Fruit fly (Drosophila melanogaster) whole organism, embryonic: ENCODE data around the gene ZnT35C.

ENCODE experiments used
- Abd-B ChIP-seq: fragments of 200-800 bp; sonication (Bioruptor generic); optimal IDR thresholded peaks from 2 replicates; lab custom pipeline; 2018; ENCODE audit warnings: missing biosample characterization, mild to moderate bottlenecking, missing genetic modification characterization, moderate library complexity
- Adf1 ChIP-seq: fragments of 200-800 bp; sonication (Bioruptor generic); IDR thresholded peaks from 2 replicates; pipeline ENCODE4 v1.3.6; 2022; ENCODE audit warnings: missing biosample characterization, missing genetic modification characterization
- CG1024 ChIP-seq: fragments of 200-800 bp; sonication (Bioruptor generic); IDR thresholded peaks from 2 replicates; pipeline ENCODE4 v1.3.6; 2022; ENCODE audit warnings: missing biosample characterization, missing genetic modification characterization
- CG10431 ChIP-seq: fragments of 200-800 bp; sonication (Bioruptor generic); optimal IDR thresholded peaks from 3 replicates; lab custom pipeline; 2018; ENCODE audit warnings: missing biosample characterization, mild to moderate bottlenecking, missing genetic modification characterization
- CG10543 ChIP-seq: fragments of 200-800 bp; sonication (Bioruptor generic); optimal IDR thresholded peaks from 3 replicates; lab custom pipeline; 2017; ENCODE audit warnings: missing biosample characterization, mild to moderate bottlenecking, missing genetic modification characterization, moderate library complexity
- CG10565 ChIP-seq: fragments of 200-800 bp; sonication (Bioruptor generic); optimal IDR thresholded peaks from 3 replicates; lab custom pipeline; 2016; ENCODE audit warnings: missing biosample characterization, mild to moderate bottlenecking, missing genetic modification characterization
- CG11093 ChIP-seq: fragments of 200-800 bp; sonication (Bioruptor generic); IDR thresholded peaks from 3 replicates; pipeline ENCODE4 v1.3.6; 2022; ENCODE audit warnings: missing biosample characterization, missing genetic modification characterization
- CG11247 ChIP-seq: fragments of 200-800 bp; sonication (Bioruptor generic); IDR thresholded peaks from 2 replicates; pipeline ENCODE4 v1.3.6; 2022; ENCODE audit warnings: missing biosample characterization, missing genetic modification characterization
- CG11456 ChIP-seq: fragments of 200-800 bp; sonication (Bioruptor generic); IDR thresholded peaks from 3 replicates; pipeline ENCODE4 v1.3.6; 2022; ENCODE audit warnings: missing biosample characterization, missing genetic modification characterization
- CG13287 ChIP-seq: fragments of 200-800 bp; sonication (Bioruptor generic); IDR thresholded peaks from 2 replicates; pipeline ENCODE4 v1.3.6; 2022; ENCODE audit warnings: missing biosample characterization, missing genetic modification characterization; ENCODE audit not compliant: partially characterized antibody
- CG16815 ChIP-seq: fragments of 200-800 bp; sonication (Bioruptor generic); optimal IDR thresholded peaks from 3 replicates; lab custom pipeline; 2017; ENCODE audit warnings: missing biosample characterization, mild to moderate bottlenecking, missing genetic modification characterization
- CG16863 ChIP-seq: fragments of 200-800 bp; sonication (Bioruptor generic); optimal IDR thresholded peaks from 3 replicates; lab custom pipeline; 2016; ENCODE audit warnings: missing biosample characterization, missing genetic modification characterization
- CG18011 ChIP-seq: fragments of 200-800 bp; sonication (Bioruptor generic); optimal IDR thresholded peaks from 2 replicates; lab custom pipeline; 2017; ENCODE audit warnings: missing biosample characterization, missing genetic modification characterization, mild to moderate bottlenecking, moderate library complexity, missing genotype
- CG2120 ChIP-seq: fragments of 200-800 bp; sonication (Bioruptor generic); optimal IDR thresholded peaks from 3 replicates; lab custom pipeline; 2016; ENCODE audit warnings: missing biosample characterization, missing genetic modification characterization
- CG2712 ChIP-seq: fragments of 200-800 bp; optimal IDR thresholded peaks from 3 replicates; lab custom pipeline; 2019; ENCODE audit warnings: missing biosample characterization, mild to moderate bottlenecking, missing genetic modification characterization, moderate library complexity
- CG30403 ChIP-seq: fragments of 200-800 bp; sonication (Bioruptor generic); optimal IDR thresholded peaks from 3 replicates; lab custom pipeline; 2016; ENCODE audit warnings: missing biosample characterization, missing genetic modification characterization
- CG32532 ChIP-seq: fragments of 200-800 bp; sonication (Bioruptor generic); IDR thresholded peaks from 2 replicates; pipeline ENCODE4 v1.3.6; 2022; ENCODE audit warnings: missing biosample characterization, missing genetic modification characterization
- CG4730 ChIP-seq: fragments of 200-800 bp; sonication (Bioruptor generic); IDR thresholded peaks from 2 replicates; pipeline ENCODE4 v1.3.6; 2022; ENCODE audit warnings: missing biosample characterization, missing genetic modification characterization
- CG6175 ChIP-seq: fragments of 200-800 bp; sonication (Bioruptor generic); IDR thresholded peaks from 3 replicates; pipeline ENCODE4 v1.3.6; 2022; ENCODE audit warnings: missing biosample characterization, missing genetic modification characterization
- CG7786 ChIP-seq: fragments of 200-800 bp; sonication (Bioruptor generic); optimal IDR thresholded peaks from 2 replicates; lab custom pipeline; 2016; ENCODE audit warnings: missing biosample characterization, missing genetic modification characterization
- CG7928 ChIP-seq: fragments of 200-800 bp; sonication (Bioruptor generic); optimal IDR thresholded peaks from 2 replicates; lab custom pipeline; 2017; ENCODE audit warnings: missing biosample characterization, mild to moderate bottlenecking, missing genetic modification characterization
- CG9609 ChIP-seq: fragments of 200-800 bp; sonication (Bioruptor generic); optimal IDR thresholded peaks from 3 replicates; lab custom pipeline; 2016; ENCODE audit warnings: missing biosample characterization, missing genetic modification characterization
- Dfd ChIP-seq, 2 experiments: fragments of >200 bp; optimal IDR thresholded peaks; 2 replicates each; lab custom pipeline; 2017; ENCODE audit warnings: missing biosample characterization in 2 of 2, missing genetic modification characterization in 2 of 2
- E2f1 ChIP-seq: fragments of 200-800 bp; sonication (Bioruptor generic); IDR thresholded peaks from 2 replicates; pipeline ENCODE4 v1.3.6; 2022; ENCODE audit warnings: missing biosample characterization, missing genetic modification characterization
- Gug ChIP-seq: fragments of 200-800 bp; sonication (Bioruptor generic); IDR thresholded peaks from 4 replicates; pipeline ENCODE4 v1.3.6; 2022; ENCODE audit warnings: missing biosample characterization, missing genetic modification characterization
- Hr3 ChIP-seq: fragments of 200-800 bp; sonication (Bioruptor generic); optimal IDR thresholded peaks from 3 replicates; lab custom pipeline; 2016; ENCODE audit warnings: missing biosample characterization, missing genetic modification characterization
- Mrtf ChIP-seq: fragments of 200-800 bp; sonication (Bioruptor generic); IDR thresholded peaks from 3 replicates; pipeline ENCODE4 v1.3.6; 2022; ENCODE audit warnings: missing biosample characterization, missing genetic modification characterization
- Oaz ChIP-seq: fragments of 200-800 bp; sonication (Bioruptor generic); IDR thresholded peaks from 2 replicates; pipeline ENCODE4 v1.3.6; 2022; ENCODE audit warnings: missing biosample characterization, missing genetic modification characterization
- Six4 ChIP-seq: fragments of 200-800 bp; sonication (Bioruptor generic); optimal IDR thresholded peaks from 2 replicates; lab custom pipeline; 2016; ENCODE audit warnings: missing biosample characterization, missing genetic modification characterization
- Sox100B ChIP-seq: fragments of 200-800 bp; sonication (Bioruptor generic); optimal IDR thresholded peaks from 3 replicates; lab custom pipeline; 2018; ENCODE audit warnings: missing biosample characterization, mild to moderate bottlenecking, missing genetic modification characterization
- Stat92E ChIP-seq, 3 experiments: fragments of >200 bp in 2 of 3; fragments of 200-800 bp in 1 of 3; sonication (Bioruptor generic) in 1 of 3; optimal IDR thresholded peaks; 2 replicates each; lab custom pipeline; 2017 to 2019; ENCODE audit warnings: missing biosample characterization in 3 of 3, missing genetic modification characterization in 3 of 3, mild to moderate bottlenecking in 1 of 3, moderate library complexity in 1 of 3
- Usf ChIP-seq: fragments of 200-800 bp; sonication (Bioruptor generic); optimal IDR thresholded peaks from 2 replicates; lab custom pipeline; 2017; ENCODE audit warnings: missing genotype, missing biosample characterization, missing genetic modification characterization
- cg ChIP-seq: fragments of 200-800 bp; sonication (Bioruptor generic); optimal IDR thresholded peaks from 3 replicates; lab custom pipeline; 2019; ENCODE audit warnings: missing biosample characterization, mild to moderate bottlenecking, missing genetic modification characterization, moderate library complexity
- ci ChIP-seq: fragments of 200-800 bp; sonication (Bioruptor generic); IDR thresholded peaks from 3 replicates; pipeline ENCODE4 v1.3.6; 2022; ENCODE audit warnings: missing biosample characterization, missing genetic modification characterization
- eve ChIP-seq, 2 experiments: fragments of >200 bp; optimal IDR thresholded peaks; 2 replicates each; lab custom pipeline; 2017; ENCODE audit warnings: missing biosample characterization in 2 of 2, missing genetic modification characterization in 2 of 2
- gcm ChIP-seq: fragments of 200-800 bp; sonication (Bioruptor generic); optimal IDR thresholded peaks from 2 replicates; lab custom pipeline; 2019; ENCODE audit warnings: missing biosample characterization, mild to moderate bottlenecking, missing genetic modification characterization, moderate library complexity
- h ChIP-seq: fragments of >200 bp; optimal IDR thresholded peaks from 2 replicates; lab custom pipeline; 2017
- klu ChIP-seq: fragments of 200-800 bp; sonication (Bioruptor generic); IDR thresholded peaks from 2 replicates; pipeline ENCODE4 v1.3.6; 2022; ENCODE audit warnings: missing biosample characterization, missing genetic modification characterization
- maf-S ChIP-seq: fragments of 200-800 bp; sonication (Bioruptor generic); optimal IDR thresholded peaks from 2 replicates; lab custom pipeline; 2016; ENCODE audit warnings: missing biosample characterization, missing genetic modification characterization
- mam ChIP-seq: fragments of 200-800 bp; sonication (Bioruptor generic); optimal IDR thresholded peaks from 3 replicates; lab custom pipeline; 2016; ENCODE audit warnings: missing biosample characterization, missing genetic modification characterization
- nerfin-2 ChIP-seq: fragments of 200-800 bp; sonication (Bioruptor generic); IDR thresholded peaks from 2 replicates; pipeline ENCODE4 v1.3.6; 2022; ENCODE audit warnings: missing biosample characterization, missing genetic modification characterization; ENCODE audit not compliant: partially characterized antibody
- pb ChIP-seq: fragments of 200-800 bp; sonication (Bioruptor generic); optimal IDR thresholded peaks from 3 replicates; lab custom pipeline; 2016; ENCODE audit warnings: missing biosample characterization, missing genetic modification characterization
- pnt ChIP-seq: fragments of 200-800 bp; sonication (Bioruptor generic); optimal IDR thresholded peaks from 3 replicates; lab custom pipeline; 2016; ENCODE audit warnings: missing biosample characterization, missing genetic modification characterization
- slp2 ChIP-seq: fragments of 200-800 bp; sonication (Bioruptor generic); optimal IDR thresholded peaks from 2 replicates; lab custom pipeline; 2016; ENCODE audit warnings: missing biosample characterization, missing genetic modification characterization
- stwl ChIP-seq: fragments of 200-800 bp; sonication (Bioruptor generic); optimal IDR thresholded peaks from 3 replicates; lab custom pipeline; 2018; ENCODE audit warnings: missing biosample characterization, mild to moderate bottlenecking, missing genetic modification characterization, moderate library complexity
- sug ChIP-seq: fragments of 200-800 bp; optimal IDR thresholded peaks from 2 replicates; lab custom pipeline; 2019; ENCODE audit warnings: missing biosample characterization, mild to moderate bottlenecking, missing genetic modification characterization, moderate library complexity
- tap ChIP-seq: fragments of 200-800 bp; optimal IDR thresholded peaks from 3 replicates; lab custom pipeline; 2019; ENCODE audit warnings: missing biosample characterization, mild to moderate bottlenecking, missing genetic modification characterization, moderate library complexity
- trem ChIP-seq: fragments of 200-800 bp; optimal IDR thresholded peaks from 3 replicates; lab custom pipeline; 2019; ENCODE audit warnings: missing biosample characterization, mild to moderate bottlenecking, missing genetic modification characterization, moderate library complexity
- unc-4 ChIP-seq: fragments of 200-800 bp; sonication (Bioruptor generic); IDR thresholded peaks from 2 replicates; pipeline ENCODE4 v1.3.6; 2022; ENCODE audit warnings: missing biosample characterization, missing genetic modification characterization; ENCODE audit not compliant: partially characterized antibody
- vvl ChIP-seq: fragments of 200-800 bp; sonication (Bioruptor generic); IDR thresholded peaks from 2 replicates; pipeline ENCODE4 v1.3.6; 2022; ENCODE audit warnings: missing biosample characterization, missing genetic modification characterization
- wor ChIP-seq: fragments of 200-800 bp; sonication (Bioruptor generic); IDR thresholded peaks from 2 replicates; pipeline ENCODE4 v1.3.6; 2022; ENCODE audit warnings: missing biosample characterization, missing genetic modification characterization

Gene ZnT35C

DNA sequence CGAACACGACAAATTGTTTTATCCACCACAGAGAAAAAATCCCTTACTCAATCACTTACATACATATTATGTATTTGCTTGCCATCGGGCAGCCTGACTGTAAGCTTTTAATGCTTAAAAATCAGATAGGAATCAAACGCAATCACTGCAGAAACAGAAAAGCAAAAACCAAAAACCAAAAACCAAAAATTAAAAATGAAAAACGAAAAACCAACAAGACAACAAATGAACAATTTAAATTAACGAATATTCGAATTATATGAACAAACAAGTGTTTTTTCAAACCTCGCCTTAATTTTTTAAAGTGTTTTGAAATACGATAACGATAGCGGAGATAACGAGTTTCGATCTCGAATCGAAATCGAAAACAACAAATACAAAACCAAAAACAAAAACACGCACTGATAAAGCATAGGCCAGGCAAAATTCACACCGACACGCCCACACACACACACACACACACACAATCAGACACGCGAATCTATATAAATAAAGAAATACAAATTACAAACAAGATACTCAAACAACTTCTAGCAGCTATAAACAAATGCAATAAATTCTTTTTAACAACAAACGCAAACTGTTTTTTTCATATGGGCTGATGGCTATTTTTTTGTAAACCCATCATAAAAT lies 6.8 kb upstream of the ZnT35C start (continued):
- TF ChIP-seq pb (GFP tag; lab: Kevin White, UChicago) (peak; percentile 4), cg (GFP tag; lab: Kevin White, UChicago) (peak; percentile 61), eve (GFP tag; optimal IDR thresholded peaks at IDR 0.05; lab: Kevin White, UChicago) (no peak), Usf (GFP tag; lab: Kevin White, UChicago) (no peak), CG11247 (GFP tag; lab: Robert Waterston, UW) (no peak), maf-S (peak; percentile 3), CG7928 (no peak), h (lab: Kevin White, UChicago) (no peak), unc-4 (GFP tag; lab: Robert Waterston, UW) (no peak), Hr3 (peak; percentile 29), vvl (peak; percentile 77), wor (GFP tag; lab: Robert Waterston, UW) (peak; percentile 40; the same call in 1 of the 2 replicates), nerfin-2 (0 out of 2 replicates have a peak, but pooled peaks have one; percentile 14), sug (peak; percentile 16), CG11093 (no peak), Sox100B (peak; percentile 18), Oaz (GFP tag; lab: Robert Waterston, UW) (peak; percentile 23; the same call in 1 of the 2 replicates), klu (GFP tag; lab: Robert Waterston, UW) (no peak; the same call in 1 of the 2 replicates), Stat92E (GFP tag; optimal IDR thresholded peaks at IDR 0.05; lab: Kevin White, UChicago) (no peak), CG7786 (GFP tag; lab: Kevin White, UChicago) (peak; percentile 41), Adf1 (GFP tag; lab: Robert Waterston, UW) (no peak), CG30403 (GFP tag; lab: Kevin White, UChicago) (peak; percentile 68), CG32532 (GFP tag; lab: Robert Waterston, UW) (peak; percentile 62), CG11456 (no peak), CG1024 (GFP tag; lab: Robert Waterston, UW) (no peak), slp2 (peak; percentile 29), Six4 (GFP tag; lab: Kevin White, UChicago) (no peak), Dfd (GFP tag; optimal IDR thresholded peaks at IDR 0.05; lab: Kevin White, UChicago) (no peak), CG10431 (GFP tag; lab: Kevin White, UChicago) (no peak), CG16815 (no peak), ci (GFP tag; lab: Robert Waterston, UW) (peak; percentile 77), CG2712 (tag; lab: Kevin White, UChicago) (peak; percentile 57), CG13287 (GFP tag; lab: Robert Waterston, UW) (no peak; the same call in 1 of the 2 replicates), Abd-B (GFP tag; lab: Kevin White, UChicago) (no peak), CG10565 (GFP tag; lab: Kevin White, UChicago) (no peak), E2f1 (GFP tag; lab: Robert Waterston, UW) (peak; percentile 25; the same call in 1 of the 2 replicates), pnt (GFP tag; lab: Kevin White, UChicago) (no peak), tap (tag; lab: Kevin White, UChicago) (no peak), CG10543 (GFP tag; lab: Kevin White, UChicago) (peak; percentile 0), CG16863 (no peak), CG9609 (GFP tag; lab: Kevin White, UChicago) (peak; percentile 44), gcm (GFP tag; lab: Kevin White, UChicago) (no peak), trem (tag; lab: Kevin White, UChicago) (peak; percentile 5), CG18011 (GFP tag; lab: Kevin White, UChicago) (peak; percentile 27), CG6175 (GFP tag; lab: Robert Waterston, UW) (no peak), Gug (0 out of 4 replicates have a peak, but pooled peaks have one; percentile 9), stwl (tag; lab: Kevin White, UChicago) (no peak), mam (GFP tag; lab: Kevin White, UChicago) (peak; percentile 42), CG2120 (GFP tag; lab: Kevin White, UChicago) (peak; percentile 76), Mrtf (GFP tag; lab: Robert Waterston, UW) (no peak), CG4730 (GFP tag; lab: Robert Waterston, UW) (no peak)
